Worm (Caenorhabditis elegans) whole organism, late embryonic: ENCODE measurements around the gene puf-6.
"Not testable (repeated sequence)": the region's sequence is repeated elsewhere in the genome, so short reads cannot be mapped to it uniquely, and the experiment has no call there.

ENCODE experiments used
- F13H6.1 ChIP-seq: sonication (generic microtip); optimal IDR thresholded peaks from 2 replicates; lab custom pipeline; 2016; ENCODE audit warnings: missing genetic modification characterization, missing compliant biosample characterization
- K02D7.2 ChIP-seq: sonication (generic microtip); optimal IDR thresholded peaks from 2 replicates; lab custom pipeline; 2017; ENCODE audit warnings: mild to moderate bottlenecking, missing genetic modification characterization, missing compliant biosample characterization
- ahr-1 ChIP-seq: sonication (generic microtip); optimal IDR thresholded peaks from 2 replicates; lab custom pipeline; 2016; ENCODE audit warnings: missing genetic modification characterization, missing compliant biosample characterization
- ama-1 ChIP-seq: fragments of 150-350 bp; optimal IDR thresholded peaks from 2 replicates; lab custom pipeline; 2014
- ceh-19 ChIP-seq: fragments of 200-800 bp; sonication (Bioruptor generic); optimal IDR thresholded peaks from 2 replicates; lab custom pipeline; 2018; ENCODE audit warnings: mild to moderate bottlenecking, missing genetic modification characterization, missing compliant biosample characterization
- ceh-24 ChIP-seq: sonication (generic microtip); optimal IDR thresholded peaks from 2 replicates; lab custom pipeline; 2016; ENCODE audit warnings: mild to moderate bottlenecking, missing genetic modification characterization, missing compliant biosample characterization
- ceh-30 ChIP-seq: fragments of 150-350 bp; optimal IDR thresholded peaks from 2 replicates; lab custom pipeline; 2014; ENCODE audit warnings: missing biosample characterization, missing genetic modification characterization
- ceh-34 ChIP-seq: sonication (generic microtip); optimal IDR thresholded peaks from 2 replicates; lab custom pipeline; 2016; ENCODE audit warnings: mild to moderate bottlenecking, missing genetic modification characterization, missing compliant biosample characterization
- ceh-48 ChIP-seq: sonication (generic microtip); optimal IDR thresholded peaks from 2 replicates; lab custom pipeline; 2016; ENCODE audit warnings: missing genetic modification characterization, inconsistent platforms, missing compliant biosample characterization
- ceh-6 ChIP-seq: fragments of 200-800 bp; sonication (Bioruptor generic); optimal IDR thresholded peaks from 2 replicates; lab custom pipeline; 2018; ENCODE audit warnings: mild to moderate bottlenecking, missing genetic modification characterization, missing compliant biosample characterization
- che-1 ChIP-seq: sonication (generic microtip); optimal IDR thresholded peaks from 2 replicates; lab custom pipeline; 2016; ENCODE audit warnings: mild to moderate bottlenecking, missing genetic modification characterization, missing compliant biosample characterization
- dmd-4 ChIP-seq: sonication (generic microtip); optimal IDR thresholded peaks from 2 replicates; lab custom pipeline; 2016; ENCODE audit warnings: borderline replicate concordance, missing genetic modification characterization, missing compliant biosample characterization
- elt-2 ChIP-seq: sonication (generic microtip); optimal IDR thresholded peaks from 2 replicates; lab custom pipeline; 2016; ENCODE audit warnings: missing genetic modification reagents, missing genetic modification characterization, missing compliant biosample characterization
- fkh-10 ChIP-seq: fragments of 150-350 bp; optimal IDR thresholded peaks from 2 replicates; lab custom pipeline; 2014; ENCODE audit warnings: missing biosample characterization, missing genetic modification reagents, missing genetic modification characterization
- fkh-6 ChIP-seq: sonication (generic microtip); optimal IDR thresholded peaks from 2 replicates; lab custom pipeline; 2016; ENCODE audit warnings: missing genetic modification characterization, missing compliant biosample characterization
- gmeb-2 ChIP-seq: sonication (generic microtip); optimal IDR thresholded peaks from 2 replicates; lab custom pipeline; 2016; ENCODE audit warnings: missing genetic modification characterization, inconsistent platforms, missing compliant biosample characterization
- hlh-13 ChIP-seq: fragments of 200-800 bp; sonication (Bioruptor generic); optimal IDR thresholded peaks from 2 replicates; lab custom pipeline; 2018; ENCODE audit warnings: mild to moderate bottlenecking, missing genetic modification characterization, missing compliant biosample characterization
- hlh-30 ChIP-seq: sonication (generic microtip); optimal IDR thresholded peaks from 2 replicates; lab custom pipeline; 2017; ENCODE audit warnings: antibody characterized with exemption, missing genetic modification characterization, missing compliant biosample characterization; ENCODE audit not compliant: insufficient read depth
- hlh-6 ChIP-seq: sonication (generic microtip); optimal IDR thresholded peaks from 2 replicates; lab custom pipeline; 2016; ENCODE audit warnings: missing genotype, missing genetic modification characterization, missing compliant biosample characterization
- hlh-8 ChIP-seq: sonication (generic microtip); optimal IDR thresholded peaks from 2 replicates; lab custom pipeline; 2016; ENCODE audit warnings: missing genotype, missing genetic modification characterization, missing compliant biosample characterization
- lin-11 ChIP-seq: fragments of 200-800 bp; sonication (Bioruptor generic); optimal IDR thresholded peaks from 2 replicates; lab custom pipeline; 2018; ENCODE audit warnings: mild to moderate bottlenecking, missing genetic modification characterization, missing compliant biosample characterization
- nhr-11 ChIP-seq: fragments of 150-350 bp; optimal IDR thresholded peaks from 2 replicates; lab custom pipeline; 2014; ENCODE audit warnings: missing biosample characterization, missing genetic modification characterization
- nhr-232 ChIP-seq: sonication (generic microtip); optimal IDR thresholded peaks from 2 replicates; lab custom pipeline; 2016; ENCODE audit warnings: missing genetic modification characterization, missing compliant biosample characterization
- odd-2 ChIP-seq: sonication (generic microtip); optimal IDR thresholded peaks from 2 replicates; lab custom pipeline; 2017; ENCODE audit warnings: antibody characterized with exemption, mild to moderate bottlenecking, missing genetic modification characterization, missing compliant biosample characterization
- pag-3 ChIP-seq: sonication (generic microtip); optimal IDR thresholded peaks from 2 replicates; lab custom pipeline; 2016; ENCODE audit warnings: missing compliant biosample characterization, missing genetic modification characterization, borderline replicate concordance
- pat-9 ChIP-seq: fragments of 200-800 bp; sonication (Bioruptor generic); optimal IDR thresholded peaks from 2 replicates; lab custom pipeline; 2018; ENCODE audit warnings: mild to moderate bottlenecking, missing genetic modification characterization, moderate library complexity, missing compliant biosample characterization
- pax-1 ChIP-seq: fragments of 150-350 bp; optimal IDR thresholded peaks from 2 replicates; lab custom pipeline; 2014; ENCODE audit warnings: missing biosample characterization, missing genetic modification characterization
- pha-2 ChIP-seq: sonication (generic microtip); optimal IDR thresholded peaks from 2 replicates; lab custom pipeline; 2017; ENCODE audit warnings: mild to moderate bottlenecking, missing genetic modification characterization, missing compliant biosample characterization
- pha-4 ChIP-seq: fragments of 150-350 bp; optimal IDR thresholded peaks from 2 replicates; lab custom pipeline; 2018; ENCODE audit warnings: missing biosample characterization, missing genetic modification reagents, missing genetic modification characterization
- pqm-1 ChIP-seq: sonication (generic microtip); optimal IDR thresholded peaks from 2 replicates; lab custom pipeline; 2016; ENCODE audit warnings: missing genetic modification characterization, missing compliant biosample characterization
- pros-1 ChIP-seq: fragments of 150-350 bp; optimal IDR thresholded peaks from 2 replicates; lab custom pipeline; 2014; ENCODE audit warnings: missing biosample characterization, missing genetic modification reagents, missing genetic modification characterization
- ref-2 ChIP-seq: sonication (generic microtip); optimal IDR thresholded peaks from 2 replicates; lab custom pipeline; 2016; ENCODE audit warnings: missing genetic modification characterization, missing compliant biosample characterization
- rnt-1 ChIP-seq: sonication (generic microtip); optimal IDR thresholded peaks from 2 replicates; lab custom pipeline; 2016; ENCODE audit warnings: missing genetic modification characterization, missing compliant biosample characterization
- sdc-2 ChIP-seq: sonication (generic microtip); optimal IDR thresholded peaks from 2 replicates; lab custom pipeline; 2016; ENCODE audit warnings: missing genotype, missing genetic modification characterization, missing compliant biosample characterization
- sox-2 ChIP-seq: fragments of 200-800 bp; sonication (Bioruptor generic); IDR thresholded peaks from 2 replicates; pipeline ENCODE4 v1.3.6; 2022; ENCODE audit warnings: missing genetic modification reagents, missing genetic modification characterization, missing compliant biosample characterization
- tbx-2 ChIP-seq: sonication (generic microtip); optimal IDR thresholded peaks from 2 replicates; lab custom pipeline; 2016; ENCODE audit warnings: missing genetic modification characterization, missing compliant biosample characterization
- ttx-3 ChIP-seq: sonication (generic microtip); optimal IDR thresholded peaks from 2 replicates; lab custom pipeline; 2016; ENCODE audit warnings: missing genetic modification reagents, missing genetic modification characterization, missing compliant biosample characterization
- unc-42 ChIP-seq: sonication (generic microtip); optimal IDR thresholded peaks from 2 replicates; lab custom pipeline; 2016; ENCODE audit warnings: missing genotype, missing genetic modification characterization, missing compliant biosample characterization
- unc-55 ChIP-seq: sonication (generic microtip); optimal IDR thresholded peaks from 2 replicates; lab custom pipeline; 2017; ENCODE audit warnings: missing biosample characterization, missing genetic modification reagents, missing genetic modification characterization
- unc-86 ChIP-seq: sonication (generic microtip); optimal IDR thresholded peaks from 2 replicates; lab custom pipeline; 2016; ENCODE audit warnings: missing genetic modification characterization, missing compliant biosample characterization
- zip-5 ChIP-seq: sonication (generic microtip); optimal IDR thresholded peaks from 2 replicates; lab custom pipeline; 2016; ENCODE audit warnings: missing genetic modification characterization, missing compliant biosample characterization
- ztf-16 ChIP-seq: sonication (generic microtip); optimal IDR thresholded peaks from 2 replicates; lab custom pipeline; 2017; ENCODE audit warnings: missing genetic modification characterization, missing compliant biosample characterization

The puf-6 gene

ce11 chrII:13047609-13048008, 4.4 kb upstream of the puf-6 start, which contains the start of gene F42G4.2:
F42G4.2 (plus strand) TSS chrII:13047909.
- TF ChIP-seq K02D7.2 (tag; lab: Kevin White, UChicago); zip-5 (tag; lab: Kevin White, UChicago); ceh-6 (GFP tag; lab: Kevin White, UChicago): not testable (repeated sequence)
- TF ChIP-seq, all 69 proteins: peak for 0; not testable (repeated sequence) for 69

ce11 chrII:13047106-13047505, 3.9 kb upstream of the puf-6 start, which contains the start of gene F42G4.7:
F42G4.7 (minus strand) TSS chrII:13047290.
- not testable (repeated sequence) for TF ChIP-seq tbx-2, elt-2, hlh-8 (tag; lab: Kevin White, UChicago)

ce11 chrII:13036717-13037116, 6.5 kb downstream of the puf-6 start, which contains the start of gene F18A11.3:
F18A11.3 (minus strand) TSS chrII:13036841.
- no peak for TF ChIP-seq ttx-3 (tag; lab: Kevin White, UChicago)
- no peak for TF ChIP-seq rnt-1 (tag; lab: Kevin White, UChicago)
- peak; percentile 1 for TF ChIP-seq ref-2
- peak; percentile 55 for TF ChIP-seq ceh-48 (tag; lab: Kevin White, UChicago)
- TF ChIP-seq, all 69 proteins: peak for 2

ce11 chrII:13031649-13032191, 11.5 kb downstream of the puf-6 start, which contains the start of gene F18A11.2:
F18A11.2 (plus strand) TSS chrII:13031699.
- not testable (repeated sequence) for TF ChIP-seq ref-2; ztf-16 (tag; lab: Kevin White, UChicago); hlh-8 (tag; lab: Kevin White, UChicago)

- TF ChIP-seq pax-1 (no peak), hlh-13 (no peak), ceh-48 (tag; lab: Kevin White, UChicago) (no peak), nhr-232 (tag; lab: Kevin White, UChicago) (no peak), hlh-6 (tag; lab: Kevin White, UChicago) (no peak), fkh-10 (GFP tag; lab: Kevin White, UChicago) (no peak), ztf-16 (tag; lab: Kevin White, UChicago) (no peak), unc-86 (tag; lab: Kevin White, UChicago) (no peak), nhr-11 (no peak), ttx-3 (tag; lab: Kevin White, UChicago) (no peak), ahr-1 (tag; lab: Kevin White, UChicago) (no peak), pag-3 (tag; lab: Kevin White, UChicago) (no peak), gmeb-2 (tag; lab: Kevin White, UChicago) (no peak), sox-2 (GFP tag; lab: Robert Waterston, UW) (no peak), hlh-30 (tag; lab: Kevin White, UChicago) (no peak), ceh-30 (no peak), ceh-24 (tag; lab: Kevin White, UChicago) (no peak), ceh-19 (GFP tag; lab: Kevin White, UChicago) (no peak), sdc-2 (tag; lab: Kevin White, UChicago) (no peak), unc-42 (tag; lab: Kevin White, UChicago) (no peak), lin-11 (tag; lab: Kevin White, UChicago) (no peak), pqm-1 (no peak), ceh-34 (tag; lab: Kevin White, UChicago) (no peak), unc-55 (GFP tag; lab: Kevin White, UChicago) (peak; percentile 39), fkh-6 (tag; lab: Kevin White, UChicago) (no peak), pha-2 (tag; lab: Kevin White, UChicago) (no peak), pros-1 (tag; lab: Kevin White, UChicago) (peak; percentile 48), odd-2 (tag; lab: Kevin White, UChicago) (no peak), elt-2 (tag; lab: Kevin White, UChicago) (peak; percentile 7), pha-4 (tag; lab: Kevin White, UChicago) (no peak), che-1 (tag; lab: Kevin White, UChicago) (no peak), ama-1 (lab: Kevin White, UChicago) (no peak), F13H6.1 (tag; lab: Kevin White, UChicago) (peak; percentile 20), dmd-4 (tag; lab: Kevin White, UChicago) (no peak), pat-9 (no peak)
Observed at ce11 chrII:13030567-13031188, 12.6 kb downstream of the puf-6 start.
